Fruit fly (Drosophila melanogaster) whole organism, embryonic: Measurements from ENCODE around the gene Or82a.

ENCODE experiments used
- Aef1 ChIP-seq: fragments of 200-800 bp; sonication (Bioruptor generic); IDR thresholded peaks from 3 replicates; pipeline ENCODE4 v1.3.6; 2022; ENCODE audit warnings: missing biosample characterization, missing genetic modification characterization
- Atf6 ChIP-seq: fragments of 200-800 bp; sonication (Bioruptor generic); IDR thresholded peaks from 2 replicates; pipeline ENCODE4 v1.3.6; 2022; ENCODE audit warnings: missing biosample characterization, missing genetic modification characterization
- B-H1 ChIP-seq: fragments of 200-800 bp; sonication (Bioruptor generic); IDR thresholded peaks from 3 replicates; pipeline ENCODE4 v1.3.6; 2022; ENCODE audit warnings: missing biosample characterization, missing genetic modification characterization
- BEAF-32 ChIP-seq: fragments of 200-800 bp; sonication (Bioruptor generic); optimal IDR thresholded peaks from 3 replicates; lab custom pipeline; 2017; ENCODE audit warnings: missing biosample characterization, missing genetic modification characterization, mild to moderate bottlenecking, moderate library complexity, missing genetic modification reagents
- Blimp-1 ChIP-seq: fragments of 200-800 bp; sonication (Bioruptor generic); optimal IDR thresholded peaks from 3 replicates; lab custom pipeline; 2018; ENCODE audit warnings: missing biosample characterization, missing genetic modification characterization, mild to moderate bottlenecking, moderate library complexity, missing genetic modification reagents
- Bteb2 ChIP-seq: fragments of 200-800 bp; sonication (Bioruptor generic); optimal IDR thresholded peaks from 2 replicates; lab custom pipeline; 2016; ENCODE audit warnings: missing biosample characterization, missing genetic modification characterization
- C15 ChIP-seq: fragments of 200-800 bp; sonication (Bioruptor generic); IDR thresholded peaks from 3 replicates; pipeline ENCODE4 v1.3.6; 2022; ENCODE audit warnings: missing biosample characterization, missing genetic modification characterization
- CG10543 ChIP-seq: fragments of 200-800 bp; sonication (Bioruptor generic); optimal IDR thresholded peaks from 3 replicates; lab custom pipeline; 2017; ENCODE audit warnings: missing biosample characterization, mild to moderate bottlenecking, missing genetic modification characterization, moderate library complexity
- CG11247 ChIP-seq: fragments of 200-800 bp; sonication (Bioruptor generic); IDR thresholded peaks from 2 replicates; pipeline ENCODE4 v1.3.6; 2022; ENCODE audit warnings: missing biosample characterization, missing genetic modification characterization
- CG13424 ChIP-seq: fragments of 200-800 bp; sonication (Bioruptor generic); optimal IDR thresholded peaks from 2 replicates; lab custom pipeline; 2019; ENCODE audit warnings: missing biosample characterization, mild to moderate bottlenecking, missing genetic modification characterization, moderate library complexity
- CG1529 ChIP-seq: fragments of 200-800 bp; sonication (Bioruptor generic); optimal IDR thresholded peaks from 3 replicates; lab custom pipeline; 2018; ENCODE audit warnings: missing biosample characterization, missing genetic modification characterization
- CG15696 ChIP-seq: fragments of 200-800 bp; sonication (Bioruptor generic); optimal IDR thresholded peaks from 2 replicates; lab custom pipeline; 2019; ENCODE audit warnings: missing biosample characterization, mild to moderate bottlenecking, missing genetic modification characterization, moderate library complexity
- CG17829 ChIP-seq: fragments of 200-800 bp; optimal IDR thresholded peaks from 2 replicates; lab custom pipeline; 2019; ENCODE audit warnings: missing biosample characterization, mild to moderate bottlenecking, missing genetic modification characterization, moderate library complexity
- CG34224 ChIP-seq: fragments of 200-800 bp; sonication (Bioruptor generic); IDR thresholded peaks from 3 replicates; pipeline ENCODE4 v1.3.6; 2022; ENCODE audit warnings: missing biosample characterization, missing genetic modification characterization; ENCODE audit not compliant: partially characterized antibody
- CG4617 ChIP-seq: fragments of 200-800 bp; sonication (Bioruptor generic); optimal IDR thresholded peaks from 3 replicates; lab custom pipeline; 2016; ENCODE audit warnings: missing biosample characterization, missing genetic modification characterization, borderline replicate concordance
- CG4854 ChIP-seq: fragments of 200-800 bp; sonication (Bioruptor generic); optimal IDR thresholded peaks from 2 replicates; lab custom pipeline; 2016; ENCODE audit warnings: missing biosample characterization, missing genetic modification characterization, inconsistent platforms
- CG6175 ChIP-seq: fragments of 200-800 bp; sonication (Bioruptor generic); IDR thresholded peaks from 3 replicates; pipeline ENCODE4 v1.3.6; 2022; ENCODE audit warnings: missing biosample characterization, missing genetic modification characterization
- CG6791 ChIP-seq: fragments of 200-800 bp; sonication (Bioruptor generic); IDR thresholded peaks from 3 replicates; pipeline ENCODE4 v1.3.6; 2022; ENCODE audit warnings: missing biosample characterization, missing genetic modification characterization; ENCODE audit not compliant: partially characterized antibody
- CG7357 ChIP-seq: fragments of 200-800 bp; sonication (Bioruptor generic); IDR thresholded peaks from 3 replicates; pipeline ENCODE4 v1.3.6; 2022; ENCODE audit warnings: missing biosample characterization, missing genetic modification characterization
- CG9437 ChIP-seq: fragments of 200-800 bp; sonication (Bioruptor generic); optimal IDR thresholded peaks from 2 replicates; lab custom pipeline; 2018; ENCODE audit warnings: missing biosample characterization, mild to moderate bottlenecking, missing genetic modification characterization
- CG9609 ChIP-seq: fragments of 200-800 bp; sonication (Bioruptor generic); optimal IDR thresholded peaks from 3 replicates; lab custom pipeline; 2016; ENCODE audit warnings: missing biosample characterization, missing genetic modification characterization
- CTCF ChIP-seq: fragments of 200-800 bp; sonication (Bioruptor generic); optimal IDR thresholded peaks from 2 replicates; lab custom pipeline; 2017; ENCODE audit warnings: missing biosample characterization, mild to moderate bottlenecking, missing genetic modification characterization, moderate library complexity
- CrebB ChIP-seq: fragments of 200-800 bp; sonication (Bioruptor generic); optimal IDR thresholded peaks from 3 replicates; lab custom pipeline; 2018; ENCODE audit warnings: missing biosample characterization, mild to moderate bottlenecking, missing genetic modification characterization
- ERR ChIP-seq: fragments of 200-800 bp; sonication (Bioruptor generic); optimal IDR thresholded peaks from 2 replicates; lab custom pipeline; 2016; ENCODE audit warnings: missing biosample characterization, missing genetic modification characterization
- Fer1 ChIP-seq: fragments of 200-800 bp; sonication (Bioruptor generic); optimal IDR thresholded peaks from 2 replicates; lab custom pipeline; 2017; ENCODE audit warnings: missing biosample characterization, mild to moderate bottlenecking, missing genetic modification characterization
- H15 ChIP-seq: fragments of 200-800 bp; sonication (Bioruptor generic); IDR thresholded peaks from 3 replicates; pipeline ENCODE4 v1.3.6; 2022; ENCODE audit warnings: missing biosample characterization, missing genetic modification characterization
- NC2β ChIP-seq: fragments of 200-800 bp; sonication (Bioruptor generic); optimal IDR thresholded peaks from 2 replicates; lab custom pipeline; 2016; ENCODE audit warnings: missing biosample characterization, missing genetic modification characterization
- Nf-YB ChIP-seq: fragments of 200-800 bp; sonication (Bioruptor generic); optimal IDR thresholded peaks from 3 replicates; lab custom pipeline; 2019; ENCODE audit warnings: missing biosample characterization, mild to moderate bottlenecking, missing genetic modification characterization, moderate library complexity
- Oli ChIP-seq: fragments of 200-800 bp; sonication (Bioruptor generic); optimal IDR thresholded peaks from 2 replicates; lab custom pipeline; 2018; ENCODE audit warnings: missing biosample characterization, mild to moderate bottlenecking, missing genetic modification characterization, moderate library complexity
- Opbp ChIP-seq: fragments of 200-800 bp; sonication (Bioruptor generic); IDR thresholded peaks from 3 replicates; pipeline ENCODE4 v1.3.6; 2022; ENCODE audit warnings: missing biosample characterization, missing genetic modification characterization; ENCODE audit not compliant: partially characterized antibody
- Side ChIP-seq: fragments of 200-800 bp; sonication (Bioruptor generic); optimal IDR thresholded peaks from 2 replicates; lab custom pipeline; 2016; ENCODE audit warnings: missing biosample characterization, missing genetic modification characterization
- Tbp ChIP-seq: fragments of >200 bp; optimal IDR thresholded peaks from 2 replicates; lab custom pipeline; 2018; ENCODE audit warnings: missing biosample characterization, missing genetic modification characterization
- Xbp1 ChIP-seq: fragments of 200-800 bp; sonication (Bioruptor generic); optimal IDR thresholded peaks from 3 replicates; lab custom pipeline; 2016; ENCODE audit warnings: missing biosample characterization, mild to moderate bottlenecking, missing genetic modification characterization
- al ChIP-seq: fragments of 200-800 bp; sonication (Bioruptor generic); IDR thresholded peaks from 2 replicates; pipeline ENCODE4 v1.3.6; 2022; ENCODE audit warnings: missing biosample characterization, missing genetic modification characterization
- br ChIP-seq: fragments of >200 bp; optimal IDR thresholded peaks from 2 replicates; lab custom pipeline; 2017
- chn ChIP-seq: fragments of 200-800 bp; sonication (Bioruptor generic); optimal IDR thresholded peaks from 2 replicates; lab custom pipeline; 2016; ENCODE audit warnings: missing biosample characterization, missing genetic modification characterization
- corto ChIP-seq: fragments of 200-800 bp; sonication (Bioruptor generic); optimal IDR thresholded peaks from 2 replicates; lab custom pipeline; 2016; ENCODE audit warnings: missing biosample characterization, mild to moderate bottlenecking, missing genetic modification characterization, moderate library complexity
- cwo ChIP-seq: fragments of 200-800 bp; sonication (Bioruptor generic); optimal IDR thresholded peaks from 3 replicates; lab custom pipeline; 2017; ENCODE audit warnings: missing biosample characterization, missing genetic modification characterization, mild to moderate bottlenecking, moderate library complexity, missing genetic modification reagents
- dmrt99B ChIP-seq: fragments of 200-800 bp; sonication (Bioruptor generic); optimal IDR thresholded peaks from 2 replicates; lab custom pipeline; 2018; ENCODE audit warnings: missing biosample characterization, mild to moderate bottlenecking, missing genetic modification characterization, moderate library complexity
- en ChIP-seq: fragments of 200-800 bp; sonication (Bioruptor generic); optimal IDR thresholded peaks from 2 replicates; lab custom pipeline; 2016; ENCODE audit warnings: missing biosample characterization, missing genetic modification characterization
- fd3F ChIP-seq: fragments of 200-800 bp; sonication (Bioruptor generic); optimal IDR thresholded peaks from 2 replicates; lab custom pipeline; 2018; ENCODE audit warnings: missing biosample characterization, mild to moderate bottlenecking, missing genetic modification characterization, moderate library complexity
- gem ChIP-seq: fragments of 200-800 bp; sonication (Bioruptor generic); optimal IDR thresholded peaks from 2 replicates; lab custom pipeline; 2019; ENCODE audit warnings: missing biosample characterization, mild to moderate bottlenecking, missing genetic modification characterization, moderate library complexity
- jumu ChIP-seq: fragments of 200-800 bp; sonication (Bioruptor generic); optimal IDR thresholded peaks from 3 replicates; lab custom pipeline; 2016; ENCODE audit warnings: missing biosample characterization, missing genetic modification characterization
- nerfin-2 ChIP-seq: fragments of 200-800 bp; sonication (Bioruptor generic); IDR thresholded peaks from 2 replicates; pipeline ENCODE4 v1.3.6; 2022; ENCODE audit warnings: missing biosample characterization, missing genetic modification characterization; ENCODE audit not compliant: partially characterized antibody
- pan ChIP-seq, 4 experiments: fragments of >200 bp in 3 of 4; fragments of 200-800 bp in 1 of 4; sonication (Bioruptor generic) in 1 of 4; optimal IDR thresholded peaks in 3 of 4; IDR thresholded peaks in 1 of 4; 2 replicates each; pipeline versions ENCODE4 v1.3.6 to Lab custom; 2017 to 2022; ENCODE audit warnings: missing biosample characterization in 2 of 4, missing genetic modification characterization in 2 of 4, mixed read lengths in 1 of 4
- phol ChIP-seq: fragments of 200-800 bp; sonication (Bioruptor generic); optimal IDR thresholded peaks from 3 replicates; lab custom pipeline; 2018; ENCODE audit warnings: missing biosample characterization, mild to moderate bottlenecking, missing genetic modification characterization, moderate library complexity
- sr ChIP-seq: fragments of 200-800 bp; sonication (Bioruptor generic); IDR thresholded peaks from 3 replicates; pipeline ENCODE4 v1.3.6; 2022; ENCODE audit warnings: missing biosample characterization, missing genetic modification characterization
- tap ChIP-seq: fragments of 200-800 bp; optimal IDR thresholded peaks from 3 replicates; lab custom pipeline; 2019; ENCODE audit warnings: missing biosample characterization, mild to moderate bottlenecking, missing genetic modification characterization, moderate library complexity

Or82a gene

dm6 chr3R:4215264-4215993 lies 41.3 kb upstream of the Or82a start, which contains the start of gene CG14636 (continued):
- no peak for TF ChIP-seq Nf-YB (GFP tag; lab: Kevin White, UChicago)
- TF ChIP-seq CG6791 (GFP tag; lab: Robert Waterston, UW) = no peak
- TF ChIP-seq phol (tag; lab: Kevin White, UChicago) = peak; percentile 58
- TF ChIP-seq Oli (tag; lab: Kevin White, UChicago) = peak; percentile 77
- TF ChIP-seq pan (optimal IDR thresholded peaks at IDR 0.05; lab: Kevin White, UChicago) = no peak
- TF ChIP-seq pan (GFP tag; optimal IDR thresholded peaks at IDR 0.05 in 1 of 2, IDR thresholded peaks at IDR 0.05 in 1 of 2) = peak in 1 of 2 experiments; percentile 86
- 0 out of 3 replicates have a peak, but pooled peaks have one; percentile 28 for TF ChIP-seq sr (GFP tag; lab: Robert Waterston, UW)
- TF ChIP-seq CG34224 = peak; percentile 28; the same call in 1 of the 3 replicates
- TF ChIP-seq BEAF-32 = no peak
- TF ChIP-seq nerfin-2 (GFP tag; lab: Robert Waterston, UW) = 0 out of 2 replicates have a peak, but pooled peaks have one; percentile 32
- TF ChIP-seq CG6175 = 0 out of 3 replicates have a peak, but pooled peaks have one; percentile 11
- TF ChIP-seq Tbp (GFP tag; lab: Kevin White, UChicago) = no peak
- TF ChIP-seq Aef1 = peak; percentile 53; the same call in 2 of the 3 replicates
- TF ChIP-seq Opbp (GFP tag; lab: Robert Waterston, UW) = no peak
- peak; percentile 82 for TF ChIP-seq dmrt99B (tag; lab: Kevin White, UChicago)
- TF ChIP-seq CG7357 (GFP tag; lab: Robert Waterston, UW) = peak; percentile 70; the same call in 2 of the 3 replicates
- TF ChIP-seq Bteb2 = peak; percentile 50
- no peak for TF ChIP-seq br (lab: Kevin White, UChicago)
- TF ChIP-seq CTCF (GFP tag; lab: Kevin White, UChicago) = peak; percentile 12
- TF ChIP-seq CG10543 = peak; percentile 92
- TF ChIP-seq CG15696 = peak; percentile 9
- peak; percentile 78 for TF ChIP-seq CG9609
- TF ChIP-seq Blimp-1 (GFP tag; lab: Kevin White, UChicago) = peak; percentile 10
- no peak for TF ChIP-seq CG4617
- no peak for TF ChIP-seq corto (GFP tag; lab: Kevin White, UChicago)
- peak; percentile 31 for TF ChIP-seq CG9437 (GFP tag; lab: Kevin White, UChicago)
- TF ChIP-seq Fer1 = peak; percentile 84
- TF ChIP-seq ERR (GFP tag; lab: Kevin White, UChicago) = peak; percentile 18
- TF ChIP-seq cwo (GFP tag; lab: Kevin White, UChicago) = peak; percentile 69
- TF ChIP-seq CG1529 (GFP tag; lab: Kevin White, UChicago) = peak; percentile 21
- peak; percentile 61 for TF ChIP-seq CG11247 (GFP tag; lab: Robert Waterston, UW)
- TF ChIP-seq CrebB = peak; percentile 53
- peak; percentile 5 for TF ChIP-seq en
- peak; percentile 73 for TF ChIP-seq CG13424
- peak; percentile 63 for TF ChIP-seq Side
- TF ChIP-seq B-H1 (GFP tag; lab: Robert Waterston, UW) = peak; percentile 60
- TF ChIP-seq H15 = 0 out of 3 replicates have a peak, but pooled peaks have one; percentile 49
- TF ChIP-seq gem (tag; lab: Kevin White, UChicago) = peak; percentile 76
- peak; percentile 69 for TF ChIP-seq tap
- peak; percentile 21 for TF ChIP-seq chn (GFP tag; lab: Kevin White, UChicago)
- TF ChIP-seq NC2β (GFP tag; lab: Kevin White, UChicago) = peak; percentile 62
- TF ChIP-seq C15 (GFP tag; lab: Robert Waterston, UW) = peak; percentile 71; the same call in 1 of the 3 replicates
- peak; percentile 66 for TF ChIP-seq Xbp1
- TF ChIP-seq jumu = peak; percentile 78
- TF ChIP-seq fd3F (GFP tag; lab: Kevin White, UChicago) = peak; percentile 58
- TF ChIP-seq Atf6 = peak; percentile 83
- peak; percentile 4 for TF ChIP-seq CG4854 (GFP tag; lab: Kevin White, UChicago)
- TF ChIP-seq CG17829 (tag; lab: Kevin White, UChicago) = peak; percentile 25
- TF ChIP-seq al = peak; percentile 74
